Fruit fly (Drosophila melanogaster) whole organism: ENCODE measurements around the gene IntS10.

Source experiments
- CG8478 ChIP-seq: fragments of >200 bp; optimal IDR thresholded peaks from 2 replicates; lab custom pipeline; 2018; ENCODE audit warnings: inconsistent platforms
- Dll ChIP-seq: fragments of >200 bp; optimal IDR thresholded peaks from 2 replicates; lab custom pipeline; 2017
- EcR ChIP-seq, 2 experiments: fragments of >200 bp; optimal IDR thresholded peaks; 2 replicates each; lab custom pipeline; 2017; ENCODE audit warnings: missing biosample characterization in 2 of 2, missing genetic modification characterization in 2 of 2, missing genetic modification reagents in 2 of 2
- pan ChIP-seq: fragments of >200 bp; optimal IDR thresholded peaks from 2 replicates; lab custom pipeline; 2017
- psq ChIP-seq: fragments of >200 bp; optimal IDR thresholded peaks from 2 replicates; lab custom pipeline; 2017
- usp ChIP-seq: fragments of >200 bp; optimal IDR thresholded peaks from 2 replicates; lab custom pipeline; 2017; ENCODE audit warnings: missing biosample characterization, missing genetic modification characterization, mixed read lengths

The IntS10 gene

DNA sequence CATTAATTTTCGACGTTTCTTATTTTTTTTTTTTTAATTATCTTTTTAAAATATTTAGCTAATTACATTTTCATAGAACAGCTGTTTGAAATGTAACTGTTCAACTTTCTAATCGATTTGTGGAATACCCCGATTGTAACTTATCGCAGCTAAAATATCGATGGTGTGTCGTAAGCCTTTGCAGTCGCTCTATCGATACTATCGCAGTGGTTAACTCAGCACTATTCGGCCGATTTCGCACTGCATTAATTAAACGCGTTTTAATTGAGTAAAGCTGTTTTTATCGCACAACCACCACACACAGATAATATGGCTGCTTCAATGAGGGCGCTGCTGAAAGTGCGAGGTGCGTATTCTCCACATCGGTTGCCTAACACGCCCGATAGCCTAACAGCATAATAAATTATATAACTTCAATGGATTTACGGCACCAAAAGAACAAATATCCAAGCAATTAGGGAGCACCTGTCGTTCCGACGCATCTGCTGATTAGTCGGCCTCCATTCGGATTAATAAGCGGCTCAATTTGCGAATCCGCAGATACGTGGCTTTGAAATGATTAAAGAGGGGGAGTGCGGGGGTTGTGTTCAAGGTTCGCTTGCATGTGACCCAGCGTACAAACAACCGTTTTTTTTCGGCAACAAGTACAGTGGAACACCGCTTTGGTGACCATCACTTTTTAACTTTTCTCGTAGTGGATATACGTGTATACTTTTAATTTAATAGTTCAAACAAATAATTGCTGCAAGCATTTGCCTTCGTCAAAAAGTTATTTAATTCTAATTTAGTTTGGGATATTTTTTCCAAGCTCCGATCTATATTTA is 7.7 kb downstream of the IntS10 start, which contains the start of gene Scsalpha1:
Gene Scsalpha1, plus strand, starts transcription at position 202 of the 824 bp plus-strand sequence.
- TF ChIP-seq pan (no peak), Dll (no peak), psq (no peak), CG8478 (no peak), EcR (GFP tag; optimal IDR thresholded peaks at IDR 0.05; lab: Kevin White, UChicago) (no peak), usp (GFP tag; lab: Kevin White, UChicago) (no peak)

DNA sequence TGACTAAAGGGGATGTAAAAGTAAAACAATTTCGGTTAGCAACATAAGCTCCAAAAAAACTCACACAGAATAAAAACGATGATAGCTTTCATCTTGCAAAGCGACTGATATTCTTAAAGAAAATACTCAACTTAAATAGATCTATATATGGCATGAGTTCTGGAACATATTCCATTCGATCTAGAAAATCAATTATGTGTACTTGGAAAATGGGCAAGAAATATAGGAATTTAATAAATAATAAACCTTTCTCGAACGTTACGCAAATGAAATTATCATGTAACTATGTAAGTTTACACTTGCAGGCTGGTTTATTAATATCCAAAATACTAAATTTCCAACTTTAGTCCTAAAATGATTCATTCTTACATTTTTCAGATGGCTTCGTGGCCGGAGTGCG is 9.7 kb downstream of the IntS10 start, which contains the start of gene Acp63F:
Gene Acp63F, minus strand, starts transcription at position 101 of the 400 bp plus-strand sequence.
- TF ChIP-seq Dll (no peak), psq (no peak)

DNA sequence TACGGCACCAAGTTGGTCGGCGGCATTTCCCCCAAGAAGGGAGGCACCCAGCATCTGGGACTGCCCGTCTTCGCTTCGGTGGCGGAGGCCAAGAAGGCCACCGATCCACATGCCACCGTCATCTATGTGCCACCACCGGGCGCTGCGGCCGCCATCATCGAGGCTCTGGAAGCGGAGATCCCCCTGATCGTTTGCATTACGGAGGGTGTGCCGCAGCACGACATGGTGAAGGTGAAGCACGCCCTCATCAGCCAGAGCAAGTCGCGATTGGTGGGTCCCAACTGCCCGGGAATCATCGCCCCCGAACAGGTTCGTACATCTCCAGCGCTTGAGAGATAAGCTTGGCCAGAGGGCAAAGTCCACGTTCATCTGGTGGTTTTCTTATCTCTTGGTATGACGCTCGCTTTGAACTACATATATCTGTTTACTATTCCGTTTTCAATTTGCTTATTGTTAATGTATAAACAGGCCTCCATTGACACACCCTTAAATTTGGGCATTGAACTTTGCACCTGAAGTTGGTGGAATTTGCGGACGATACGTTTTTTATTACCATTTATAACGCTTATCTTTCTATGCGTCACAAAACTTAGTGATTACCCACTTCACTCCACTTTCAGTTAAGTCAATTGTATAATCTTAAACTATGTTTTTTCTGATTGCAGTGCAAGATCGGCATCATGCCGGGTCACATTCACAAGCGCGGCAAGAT is 10.4 kb downstream of the IntS10 start:
- TF ChIP-seq psq (no peak), CG8478 (no peak), Dll (no peak), pan (no peak), EcR (GFP tag; optimal IDR thresholded peaks at IDR 0.05; lab: Kevin White, UChicago) (no peak), usp (GFP tag; lab: Kevin White, UChicago) (no peak)

DNA sequence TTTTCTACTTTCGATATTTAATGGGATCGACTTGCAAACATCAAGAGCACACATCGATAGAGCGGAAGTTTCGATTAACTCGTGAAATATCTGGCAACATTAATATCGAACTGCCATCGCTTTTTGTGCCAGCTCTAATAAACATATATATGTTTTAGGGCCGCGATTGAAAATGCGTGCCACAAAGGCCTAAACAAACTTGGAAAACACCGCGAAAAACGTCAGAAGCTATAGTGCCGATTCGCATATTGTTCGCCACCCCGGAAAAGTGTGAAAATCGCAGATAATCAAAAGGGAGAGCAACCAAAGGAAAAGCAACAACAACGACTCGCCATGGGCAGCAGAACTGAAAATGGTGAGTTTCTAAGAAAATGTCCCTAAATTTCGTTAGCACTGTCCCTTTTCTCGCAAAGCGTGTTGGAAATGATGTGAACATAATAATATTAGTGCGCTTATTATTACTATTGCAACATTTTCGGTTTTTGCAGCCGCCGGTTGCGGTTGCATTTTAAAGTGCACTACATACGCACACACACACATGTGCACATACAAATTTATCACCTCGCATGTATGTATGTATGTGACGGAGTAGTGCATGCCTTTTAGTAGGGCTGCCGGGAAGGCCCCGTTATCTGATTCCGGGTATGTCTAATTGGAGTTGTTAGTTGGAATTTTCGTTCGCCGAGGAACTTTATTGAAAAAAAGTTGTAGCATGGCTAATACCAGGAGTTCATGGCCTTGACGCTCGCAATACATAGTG is 12.2 kb downstream of the IntS10 start, which contains the start of gene enc:
Gene enc, plus strand, starts transcription at position 114 of the 760 bp plus-strand sequence.
- TF ChIP-seq EcR (GFP tag; optimal IDR thresholded peaks at IDR 0.05; lab: Kevin White, UChicago), result no peak
- no peak for TF ChIP-seq pan
- no peak for TF ChIP-seq Dll
- no peak for TF ChIP-seq psq
- no peak for TF ChIP-seq usp (GFP tag; lab: Kevin White, UChicago)
- TF ChIP-seq CG8478, result no peak

DNA sequence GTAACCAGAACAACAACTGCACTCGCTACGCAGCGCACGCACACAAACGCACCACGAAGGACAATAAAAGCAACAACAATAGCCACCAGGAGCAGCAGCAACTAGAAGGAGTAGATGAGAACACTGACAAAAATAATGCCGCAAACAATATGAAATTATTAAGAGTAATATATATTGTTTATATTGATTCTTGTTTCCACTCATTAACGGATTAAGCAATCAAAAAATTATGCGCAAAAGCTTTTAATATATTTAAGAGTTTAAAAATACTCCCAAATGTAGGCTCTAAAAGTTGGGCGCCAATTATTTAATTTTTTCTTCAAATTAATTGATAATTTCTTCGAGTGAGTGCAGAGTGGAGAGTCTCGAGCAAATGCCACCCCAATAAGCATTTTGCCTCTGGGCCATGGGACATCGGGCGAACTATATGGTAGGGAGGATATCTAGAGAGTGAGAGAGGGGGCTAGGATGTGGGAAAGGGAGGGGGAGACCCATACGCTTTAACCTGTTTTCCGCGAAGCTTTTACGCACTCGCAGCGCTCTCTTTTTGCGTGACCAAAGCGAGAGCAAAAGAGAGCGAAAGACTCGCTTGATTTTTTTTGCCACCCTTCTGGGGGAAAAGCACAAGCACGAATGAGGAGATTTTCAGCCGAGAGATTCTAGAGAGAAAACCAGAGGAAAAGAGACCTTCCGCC is 18.4 kb downstream of the IntS10 start, which contains the start of gene Rdh:
Gene Rdh, plus strand, starts transcription at position 660 of the 695 bp plus-strand sequence.
- TF ChIP-seq CG8478 (no peak), pan (no peak), EcR (GFP tag; optimal IDR thresholded peaks at IDR 0.05; lab: Kevin White, UChicago) (no peak), psq (no peak), Dll (no peak), usp (GFP tag; lab: Kevin White, UChicago) (no peak)

DNA sequence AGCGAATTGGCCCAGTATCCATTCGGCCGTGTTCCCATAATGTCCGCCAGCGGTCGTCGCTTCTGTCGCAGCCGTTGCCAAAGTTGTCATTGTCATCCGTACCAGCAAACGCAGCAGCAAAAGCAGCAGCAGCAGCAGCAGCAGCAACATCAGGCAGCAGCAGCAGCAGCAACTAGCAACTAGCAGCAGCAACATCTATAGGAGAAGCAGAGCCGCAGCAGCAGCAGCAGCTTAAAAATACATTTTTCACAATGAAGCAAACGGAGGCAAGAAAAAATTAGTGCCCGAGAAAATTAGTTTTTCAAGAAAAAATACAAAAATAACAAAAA is 18.9 kb downstream of the IntS10 start:
- TF ChIP-seq CG8478, result no peak
- TF ChIP-seq EcR (GFP tag; optimal IDR thresholded peaks at IDR 0.05; lab: Kevin White, UChicago), result no peak
- no peak for TF ChIP-seq psq

DNA sequence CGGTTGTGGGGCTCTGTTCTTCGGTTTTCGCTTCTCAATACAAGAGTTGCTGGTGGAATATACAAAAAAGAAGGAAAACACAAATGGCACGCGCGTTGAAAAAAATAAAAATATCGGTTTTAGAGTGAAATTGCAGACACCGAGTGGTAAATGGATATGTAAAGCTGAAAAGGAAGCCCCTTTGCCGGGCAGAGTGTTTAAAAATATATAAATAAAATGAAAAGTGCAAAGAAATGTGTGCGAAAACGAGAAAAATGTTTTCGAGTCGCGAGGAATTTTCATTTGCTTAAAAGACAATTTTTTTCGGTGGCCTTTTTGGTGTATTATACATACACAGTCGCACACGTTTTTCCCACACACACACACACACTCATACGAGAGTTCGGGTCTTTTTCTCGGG is 19.4 kb downstream of the IntS10 start:
- TF ChIP-seq pan (no peak), usp (GFP tag; lab: Kevin White, UChicago) (no peak), EcR (GFP tag; optimal IDR thresholded peaks at IDR 0.05; lab: Kevin White, UChicago) (no peak), psq (no peak), CG8478 (no peak), Dll (no peak)

DNA sequence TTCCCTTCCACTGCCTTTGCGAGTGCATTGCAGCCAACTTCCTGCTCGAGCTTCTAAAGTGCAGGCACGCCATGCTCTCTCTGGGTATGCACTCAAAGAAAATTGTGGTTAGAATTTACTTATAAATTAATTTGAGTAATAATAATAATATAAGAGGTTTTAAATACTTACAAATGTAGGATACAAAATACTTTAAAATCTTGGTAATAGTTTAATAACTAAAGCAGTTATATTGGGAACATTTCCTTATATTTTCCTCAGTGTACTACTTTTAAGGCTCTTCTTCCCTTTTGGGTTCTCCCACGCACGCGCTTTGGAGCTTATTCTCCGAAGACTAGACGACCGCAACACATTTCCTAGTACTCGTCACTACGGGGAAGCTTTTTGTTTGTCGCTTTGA is 20.0 kb downstream of the IntS10 start:
- TF ChIP-seq psq (no peak), Dll (no peak), CG8478 (no peak), usp (GFP tag; lab: Kevin White, UChicago) (no peak), pan (no peak), EcR (GFP tag; optimal IDR thresholded peaks at IDR 0.05; lab: Kevin White, UChicago) (no peak)

DNA sequence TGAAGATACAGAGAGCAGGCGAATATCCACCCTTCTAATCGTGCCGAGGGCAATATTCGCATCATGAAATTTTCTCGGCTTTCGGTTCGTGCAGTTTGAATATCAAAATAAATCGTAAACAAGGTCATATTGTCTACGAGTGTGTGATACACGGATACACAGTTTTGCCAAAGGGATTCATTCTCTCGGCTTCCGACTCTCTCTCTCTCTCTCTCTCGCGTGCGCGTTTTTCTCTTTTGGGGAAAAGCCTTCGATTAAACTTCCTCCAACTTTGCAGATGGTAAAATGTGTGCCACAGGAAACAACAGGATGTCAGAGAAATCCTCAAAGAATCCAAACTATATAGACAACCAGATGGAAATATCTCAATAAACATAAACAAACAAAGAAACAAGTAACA is 21.6 kb downstream of the IntS10 start:
- no peak for TF ChIP-seq Dll
- no peak for TF ChIP-seq CG8478
- no peak for TF ChIP-seq pan
- TF ChIP-seq usp (GFP tag; lab: Kevin White, UChicago), result no peak
- no peak for TF ChIP-seq EcR (GFP tag; optimal IDR thresholded peaks at IDR 0.05; lab: Kevin White, UChicago)
- no peak for TF ChIP-seq psq

DNA sequence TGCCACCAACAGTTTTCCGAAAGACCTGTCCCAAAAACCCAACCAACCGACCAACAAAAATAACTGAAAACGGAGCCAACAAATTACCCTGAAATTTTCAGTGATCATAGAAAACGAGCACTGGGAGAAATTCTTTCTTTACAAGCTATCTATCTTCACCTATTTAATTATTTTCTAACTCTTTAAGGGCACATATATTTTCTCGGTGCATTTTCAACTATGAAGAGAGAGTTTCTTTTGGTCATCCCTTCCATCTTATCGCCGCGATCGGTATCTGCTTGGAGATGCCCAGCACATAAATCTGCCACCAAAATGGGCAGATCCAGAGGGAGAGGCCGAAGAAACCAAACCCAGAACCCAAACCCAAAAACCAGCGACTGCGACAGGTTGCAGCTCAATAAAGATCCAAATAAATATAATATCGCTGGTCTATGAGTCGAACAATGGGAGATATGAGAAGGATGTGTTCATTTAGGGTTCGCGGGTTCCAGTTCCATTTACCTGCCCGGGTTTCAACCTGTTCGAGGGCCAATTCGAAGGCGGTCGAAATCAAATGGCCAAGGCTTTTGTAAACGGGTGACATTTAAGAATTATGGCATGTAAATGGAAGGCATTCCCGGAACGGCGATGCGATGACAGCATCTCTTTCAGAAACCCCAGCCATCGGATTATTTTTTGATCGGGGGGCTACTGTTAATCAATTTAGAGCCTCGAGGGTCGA is 36.6 kb downstream of the IntS10 start:
- no peak for TF ChIP-seq psq
- TF ChIP-seq EcR (GFP tag; optimal IDR thresholded peaks at IDR 0.05; lab: Kevin White, UChicago), result no peak
- no peak for TF ChIP-seq CG8478
- TF ChIP-seq Dll, result no peak
- TF ChIP-seq pan, result no peak
- no peak for TF ChIP-seq usp (GFP tag; lab: Kevin White, UChicago)

DNA sequence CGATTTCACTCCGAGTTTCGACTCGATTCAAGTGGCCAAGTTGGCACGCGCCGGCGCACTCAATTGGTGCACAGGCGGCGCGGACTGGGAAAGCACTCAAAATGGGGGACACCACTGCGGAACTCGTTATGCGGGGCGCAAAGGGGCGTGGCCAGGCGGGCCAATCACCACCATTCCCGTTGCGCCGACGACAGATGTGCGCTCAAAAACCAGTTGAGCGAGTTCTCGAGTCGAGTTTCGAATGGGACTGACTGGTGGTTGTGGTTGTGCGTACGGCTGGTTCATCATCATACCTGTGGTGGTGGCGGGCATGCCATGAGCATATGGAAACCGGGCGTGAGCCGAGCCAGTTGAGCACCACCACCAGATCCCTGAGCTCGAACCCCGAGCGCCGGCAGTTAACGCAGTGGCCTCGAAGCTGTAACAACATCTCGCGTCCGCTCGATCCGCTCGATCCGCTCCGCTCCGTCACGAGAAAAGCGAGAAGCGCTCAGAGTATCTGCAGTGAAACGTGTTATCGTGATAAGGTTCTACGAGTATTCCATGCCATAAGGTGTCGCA is 39.4 kb downstream of the IntS10 start, which contains the start of gene Awh:
Gene Awh, plus strand, starts transcription at position 392 of the 561 bp plus-strand sequence.
- TF ChIP-seq EcR (GFP tag; optimal IDR thresholded peaks at IDR 0.05; lab: Kevin White, UChicago), result no peak
- no peak for TF ChIP-seq usp (GFP tag; lab: Kevin White, UChicago)
- no peak for TF ChIP-seq psq
- TF ChIP-seq pan, result no peak
- TF ChIP-seq CG8478, result no peak
- peak; percentile 89 for TF ChIP-seq Dll
